Worm (Caenorhabditis elegans) whole organism, mixed stage, embryonic: ENCODE measurements around the gene sri-10.

Source experiments
- bed-3 ChIP-seq: fragments of 200-800 bp; sonication (Bioruptor generic); optimal IDR thresholded peaks from 3 replicates; lab custom pipeline; 2018; ENCODE audit warnings: mild to moderate bottlenecking, missing genetic modification characterization, moderate library complexity, missing compliant biosample characterization
- ceh-43 ChIP-seq: fragments of 200-800 bp; sonication (Bioruptor generic); optimal IDR thresholded peaks from 2 replicates; lab custom pipeline; 2018; ENCODE audit warnings: mild to moderate bottlenecking, missing genetic modification characterization, moderate library complexity, missing compliant biosample characterization
- nhr-76 ChIP-seq: sonication (generic microtip); optimal IDR thresholded peaks from 2 replicates; lab custom pipeline; 2017; ENCODE audit warnings: missing biosample characterization, missing genetic modification characterization
- pha-4 ChIP-seq: fragments of 150-350 bp; optimal IDR thresholded peaks from 2 replicates; lab custom pipeline; 2018; ENCODE audit warnings: missing biosample characterization, missing genetic modification reagents, missing genetic modification characterization

ce11 chrV:18769902-18770301 is 36.4 kb downstream of the sri-10 start:
- TF ChIP-seq pha-4 (tag; lab: Kevin White, UChicago) (no peak), ceh-43 (no peak), bed-3 (no peak), nhr-76 (no peak)
